Fruit fly (Drosophila melanogaster): Measurements from ENCODE around the gene CG43390.
A peak's percentile ranks its signal among the peaks of the same experiment; 100 is the strongest.

CG43390 gene

DNA sequence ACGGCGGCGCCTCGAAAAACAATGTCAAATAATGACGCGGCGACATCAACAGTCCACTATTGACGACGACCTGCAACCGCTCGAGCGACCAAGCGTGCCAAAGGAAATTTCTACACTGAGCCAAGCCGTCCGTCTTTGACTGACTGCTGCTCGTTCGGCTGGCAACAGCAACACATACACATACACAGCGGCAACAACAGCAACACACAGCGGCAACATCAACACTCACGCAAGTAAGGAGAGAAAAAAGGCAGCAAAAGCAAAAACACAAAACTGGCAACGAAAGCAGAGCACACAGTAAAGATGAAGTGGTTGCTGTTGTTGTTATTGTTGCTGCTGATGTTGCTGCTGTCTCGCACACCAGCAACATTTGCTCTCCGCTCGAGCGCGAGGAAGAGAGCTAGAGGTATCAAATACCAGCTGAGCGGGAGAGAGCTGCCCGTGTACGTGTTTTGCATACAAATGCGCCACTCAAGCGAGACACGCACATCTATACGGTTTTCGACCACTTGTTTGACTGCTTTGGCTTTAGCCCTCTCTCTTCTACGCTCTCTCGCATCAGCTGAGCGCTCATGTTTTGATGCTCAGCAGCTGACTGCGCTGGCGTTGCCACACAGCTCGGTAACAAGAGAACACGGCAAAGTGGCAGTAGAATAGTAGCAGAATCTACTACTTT lies 26.6 kb downstream of the CG43390 start (continued):
- TF ChIP-seq wdn (GFP tag; IDR thresholded peaks at IDR 0.05) (0 out of 2 replicates have a peak, but pooled peaks have one; percentile 15), nmo (GFP tag; optimal IDR thresholded peaks at IDR 0.05) (peak; percentile 4), twi (tag; optimal IDR thresholded peaks at IDR 0.05) (no peak), CG17568 (GFP tag; optimal IDR thresholded peaks at IDR 0.05) (no peak), NC2β (GFP tag; optimal IDR thresholded peaks at IDR 0.05) (peak; percentile 1), CG31388 (GFP tag; optimal IDR thresholded peaks at IDR 0.05) (no peak), MESR4 (GFP tag; optimal IDR thresholded peaks at IDR 0.05) (no peak), zfh1 (GFP tag; IDR thresholded peaks at IDR 0.05) (no peak), Hmr (GFP tag; optimal IDR thresholded peaks at IDR 0.05) (peak; percentile 63), CG3407 (GFP tag; optimal IDR thresholded peaks at IDR 0.05) (peak; percentile 1), CG12155 (GFP tag; optimal IDR thresholded peaks at IDR 0.05) (peak; percentile 25), Sin3A (optimal IDR thresholded peaks at IDR 0.05) (no peak), CG2199 (GFP tag; IDR thresholded peaks at IDR 0.05) (peak; percentile 74; the same call in 1 of the 3 replicates), Dfd (GFP tag; optimal IDR thresholded peaks at IDR 0.05) (no peak), pita (GFP tag; optimal IDR thresholded peaks at IDR 0.05) (no peak), Chrac-16 (GFP tag; optimal IDR thresholded peaks at IDR 0.05) (no peak), gem (tag; optimal IDR thresholded peaks at IDR 0.05) (no peak), Bgb (GFP tag; IDR thresholded peaks at IDR 0.05; ENCODE audit: partially characterized antibody) (peak; percentile 43; the same call in 1 of the 2 replicates), Sry-β (GFP tag; optimal IDR thresholded peaks at IDR 0.05) (no peak), CG1024 (GFP tag; IDR thresholded peaks at IDR 0.05) (0 out of 2 replicates have a peak, but pooled peaks have one; percentile 6), Bdp1 (GFP tag; optimal IDR thresholded peaks at IDR 0.05) (no peak), nerfin-2 (GFP tag; IDR thresholded peaks at IDR 0.05; ENCODE audit: partially characterized antibody) (no peak), CG18599 (GFP tag; optimal IDR thresholded peaks at IDR 0.05) (peak; percentile 49), Hey (tag; optimal IDR thresholded peaks at IDR 0.05) (no peak), tup (GFP tag; optimal IDR thresholded peaks at IDR 0.05) (no peak), CG17912 (GFP tag; optimal IDR thresholded peaks at IDR 0.05) (peak; percentile 7), CG6654 (GFP tag; optimal IDR thresholded peaks at IDR 0.05) (no peak), CG5180 (GFP tag; optimal IDR thresholded peaks at IDR 0.05) (peak; percentile 75), run (tag; optimal IDR thresholded peaks at IDR 0.05) (peak; percentile 5), GATAe (GFP tag; conservative IDR thresholded peaks at IDR 0.05) (no peak), CG7786 (GFP tag; optimal IDR thresholded peaks at IDR 0.05) (no peak), CG8089 (GFP tag; optimal IDR thresholded peaks at IDR 0.05) (peak; percentile 4), ranshi (GFP tag; IDR thresholded peaks at IDR 0.05) (no peak), tx (GFP tag; optimal IDR thresholded peaks at IDR 0.05) (no peak), grau (tag; optimal IDR thresholded peaks at IDR 0.05) (peak; percentile 18), Blimp-1 (GFP tag; optimal IDR thresholded peaks at IDR 0.05) (peak; percentile 32), CG14667 (GFP tag; IDR thresholded peaks at IDR 0.05) (no peak), CG3281 (GFP tag; optimal IDR thresholded peaks at IDR 0.05) (no peak), salm (tag; optimal IDR thresholded peaks at IDR 0.05) (peak; percentile 17), cwo (GFP tag; optimal IDR thresholded peaks at IDR 0.05) (peak; percentile 43), CG1832 (GFP tag; optimal IDR thresholded peaks at IDR 0.05) (no peak), CG4404 (GFP tag; IDR thresholded peaks at IDR 0.05) (no peak), gce (GFP tag; IDR thresholded peaks at IDR 0.05) (peak; percentile 43; the same call in 2 of the 3 replicates), ash1 (GFP tag; optimal IDR thresholded peaks at IDR 0.05) (peak; percentile 17), aop (GFP tag; IDR thresholded peaks at IDR 0.05) (no peak), Usf (GFP tag; optimal IDR thresholded peaks at IDR 0.05) (no peak), CG13296 (GFP tag; optimal IDR thresholded peaks at IDR 0.05) (peak; percentile 44), CG10274 (GFP tag; optimal IDR thresholded peaks at IDR 0.05) (no peak), CG30431 (GFP tag; optimal IDR thresholded peaks at IDR 0.05) (no peak), pum (GFP tag; optimal IDR thresholded peaks at IDR 0.05) (no peak)
